Worm (Caenorhabditis elegans) whole organism, L3 larva: ENCODE results near the gene Y116A8C.3.

Experiments
- R02D3.7 ChIP-seq: fragments of 150-350 bp; optimal IDR thresholded peaks from 2 replicates; lab custom pipeline; 2014; ENCODE audit warnings: missing biosample characterization, missing genetic modification characterization
- ZK546.5 ChIP-seq: sonication (generic microtip); optimal IDR thresholded peaks from 2 replicates; lab custom pipeline; 2017; ENCODE audit warnings: missing biosample characterization, missing genetic modification characterization
- ama-1 ChIP-seq: fragments of 150-350 bp; optimal IDR thresholded peaks from 2 replicates; lab custom pipeline; 2018
- ceh-16 ChIP-seq: sonication (generic microtip); optimal IDR thresholded peaks from 2 replicates; lab custom pipeline; 2017; ENCODE audit warnings: missing biosample characterization, missing genetic modification characterization
- ceh-28 ChIP-seq: fragments of 150-350 bp; optimal IDR thresholded peaks from 2 replicates; lab custom pipeline; 2014; ENCODE audit warnings: missing biosample characterization, missing genetic modification reagents, missing genetic modification characterization
- ceh-82 ChIP-seq: fragments of 150-350 bp; optimal IDR thresholded peaks from 2 replicates; lab custom pipeline; 2014; ENCODE audit warnings: missing biosample characterization, missing genetic modification characterization
- ceh-9 ChIP-seq: sonication (generic microtip); optimal IDR thresholded peaks from 2 replicates; lab custom pipeline; 2018; ENCODE audit warnings: missing biosample characterization, missing genetic modification characterization
- daf-12 ChIP-seq: fragments of 150-350 bp; optimal IDR thresholded peaks from 2 replicates; lab custom pipeline; 2014; ENCODE audit warnings: missing biosample characterization, missing genetic modification reagents, missing genetic modification characterization
- egl-27 ChIP-seq: sonication (generic microtip); optimal IDR thresholded peaks from 4 replicates; lab custom pipeline; 2017; ENCODE audit warnings: missing biosample characterization, missing genetic modification reagents, missing genetic modification characterization
- egl-5 ChIP-seq: fragments of 150-350 bp; optimal IDR thresholded peaks from 2 replicates; lab custom pipeline; 2017; ENCODE audit warnings: missing biosample characterization, missing genetic modification reagents, missing genetic modification characterization, inconsistent platforms
- elt-1 ChIP-seq: fragments of 150-350 bp; optimal IDR thresholded peaks from 2 replicates; lab custom pipeline; 2014; ENCODE audit warnings: missing biosample characterization, missing genetic modification characterization
- elt-2 ChIP-seq: sonication (generic microtip); optimal IDR thresholded peaks from 2 replicates; lab custom pipeline; 2016; ENCODE audit warnings: missing genetic modification reagents, mild to moderate bottlenecking, missing genetic modification characterization, missing compliant biosample characterization
- eor-1 ChIP-seq, 2 experiments: fragments of 150-350 bp; optimal IDR thresholded peaks; 2 replicates each; lab custom pipeline; 2014 to 2018; ENCODE audit warnings: missing biosample characterization in 2 of 2, missing genetic modification characterization in 2 of 2
- hmg-11 ChIP-seq: sonication (generic microtip); optimal IDR thresholded peaks from 2 replicates; lab custom pipeline; 2016; ENCODE audit warnings: missing genetic modification characterization, missing compliant biosample characterization
- lin-39 ChIP-seq: fragments of 150-350 bp; optimal IDR thresholded peaks from 2 replicates; lab custom pipeline; 2018; ENCODE audit warnings: missing biosample characterization, missing genetic modification reagents, missing genetic modification characterization
- lsy-12 ChIP-seq: sonication (generic microtip); optimal IDR thresholded peaks from 2 replicates; lab custom pipeline; 2016; ENCODE audit warnings: mild to moderate bottlenecking, missing genetic modification characterization, missing compliant biosample characterization
- mml-1 ChIP-seq: fragments of 150-350 bp; sonication (generic microtip); optimal IDR thresholded peaks from 3 replicates; lab custom pipeline; 2014; ENCODE audit warnings: missing biosample characterization, missing genetic modification characterization
- nfya-1 ChIP-seq: sonication (generic microtip); optimal IDR thresholded peaks from 2 replicates; lab custom pipeline; 2017; ENCODE audit warnings: missing genetic modification characterization, mild to moderate bottlenecking, missing compliant biosample characterization, antibody characterized with exemption, moderate library complexity; ENCODE audit not compliant: insufficient read depth
- nhr-11 ChIP-seq: fragments of 150-350 bp; optimal IDR thresholded peaks from 2 replicates; lab custom pipeline; 2014; ENCODE audit warnings: missing biosample characterization, missing genetic modification characterization
- nhr-23 ChIP-seq: fragments of 150-350 bp; optimal IDR thresholded peaks from 2 replicates; lab custom pipeline; 2014; ENCODE audit warnings: missing biosample characterization, missing genetic modification reagents, missing genetic modification characterization
- nhr-237 ChIP-seq: fragments of 150-350 bp; optimal IDR thresholded peaks from 2 replicates; lab custom pipeline; 2014; ENCODE audit warnings: missing biosample characterization, missing genetic modification characterization
- nhr-25 ChIP-seq: sonication (generic microtip); optimal IDR thresholded peaks from 2 replicates; lab custom pipeline; 2017; ENCODE audit warnings: missing biosample characterization, missing genetic modification characterization
- nhr-67 ChIP-seq: fragments of 150-350 bp; optimal IDR thresholded peaks from 2 replicates; lab custom pipeline; 2014; ENCODE audit warnings: missing biosample characterization, missing genetic modification characterization
- pqm-1 ChIP-seq: fragments of 150-350 bp; optimal IDR thresholded peaks from 2 replicates; lab custom pipeline; 2017; ENCODE audit warnings: missing biosample characterization, missing genetic modification characterization, inconsistent platforms
- sea-2 ChIP-seq: fragments of 150-350 bp; sonication (generic microtip); optimal IDR thresholded peaks from 4 replicates; lab custom pipeline; 2014; ENCODE audit warnings: missing biosample characterization, missing genetic modification reagents, missing genetic modification characterization
- skn-1 ChIP-seq: fragments of 150-350 bp; optimal IDR thresholded peaks from 2 replicates; lab custom pipeline; 2014; ENCODE audit warnings: missing biosample characterization, missing genetic modification characterization
- snpc-4 ChIP-seq: fragments of 150-350 bp; optimal IDR thresholded peaks from 2 replicates; lab custom pipeline; 2014; ENCODE audit warnings: missing biosample characterization, missing genetic modification characterization
- tbx-2 ChIP-seq: sonication (generic microtip); optimal IDR thresholded peaks from 2 replicates; lab custom pipeline; 2016; ENCODE audit warnings: mild to moderate bottlenecking, missing genetic modification characterization, missing compliant biosample characterization
- zag-1 ChIP-seq: fragments of 150-350 bp; optimal IDR thresholded peaks from 2 replicates; lab custom pipeline; 2014; ENCODE audit warnings: missing biosample characterization, missing genetic modification characterization
- ztf-11 ChIP-seq: fragments of 150-350 bp; optimal IDR thresholded peaks from 2 replicates; lab custom pipeline; 2014; ENCODE audit warnings: missing biosample characterization, missing genetic modification characterization

Y116A8C.3 gene

ce11 chrIV:16917831-16918429, 2.1 kb downstream of the Y116A8C.3 start, which contains the start of the genes Y116A8C.469 and Y116A8C.468:
Y116A8C.469 (minus strand) TSS chrIV:16917931.
Y116A8C.468 (plus strand) TSS chrIV:16918379.
- no peak for TF ChIP-seq ztf-11 (tag; lab: Kevin White, UChicago)
- no peak for TF ChIP-seq elt-2 (tag; lab: Kevin White, UChicago)
- no peak for TF ChIP-seq elt-1 (tag; lab: Kevin White, UChicago)
- TF ChIP-seq nhr-67, result no peak
- TF ChIP-seq ceh-9, result no peak
- no peak for TF ChIP-seq sea-2 (GFP tag; lab: Kevin White, UChicago)
- TF ChIP-seq nhr-237 (tag; lab: Kevin White, UChicago), result no peak
- TF ChIP-seq skn-1 (tag; lab: Kevin White, UChicago), result no peak
- TF ChIP-seq egl-27 (tag; lab: Kevin White, UChicago), result no peak
- TF ChIP-seq snpc-4 (tag; lab: Kevin White, UChicago), result no peak

- TF ChIP-seq mml-1, result no peak
- TF ChIP-seq hmg-11 (tag; lab: Kevin White, UChicago), result no peak
- no peak for TF ChIP-seq tbx-2 (tag; lab: Kevin White, UChicago)
- no peak for TF ChIP-seq ama-1 (lab: Kevin White, UChicago)
- no peak for TF ChIP-seq lsy-12 (tag; lab: Kevin White, UChicago)
- no peak for TF ChIP-seq skn-1 (tag; lab: Kevin White, UChicago)
- no peak for TF ChIP-seq sea-2 (GFP tag; lab: Kevin White, UChicago)
- no peak for TF ChIP-seq eor-1 (tag; optimal IDR thresholded peaks at IDR 0.05; lab: Kevin White, UChicago)
- no peak for TF ChIP-seq ZK546.5 (tag; lab: Kevin White, UChicago)
- TF ChIP-seq daf-12, result no peak
- TF ChIP-seq, all 47 proteins: peak for 0
Measured at ce11 chrIV:16919212-16919775, 3.4 kb downstream of the Y116A8C.3 start, which contains the start of the genes Y116A8C.470 and Y116A8C.463. Y116A8C.470 (minus strand) TSS chrIV:16919312. Y116A8C.463 (plus strand) TSS chrIV:16919725.

- TF ChIP-seq zag-1 (tag; lab: Kevin White, UChicago) (no peak), elt-2 (tag; lab: Kevin White, UChicago) (no peak), skn-1 (tag; lab: Kevin White, UChicago) (no peak), ceh-16 (tag; lab: Kevin White, UChicago) (no peak), egl-5 (no peak), ceh-82 (tag; lab: Kevin White, UChicago) (no peak), egl-27 (tag; lab: Kevin White, UChicago) (no peak), mml-1 (no peak), nhr-23 (tag; lab: Kevin White, UChicago) (no peak), nhr-25 (tag; lab: Kevin White, UChicago) (no peak), nhr-237 (tag; lab: Kevin White, UChicago) (no peak), daf-12 (no peak), pqm-1 (tag; lab: Kevin White, UChicago) (no peak), ceh-28 (tag; lab: Kevin White, UChicago) (no peak), sea-2 (GFP tag; lab: Kevin White, UChicago) (no peak), nhr-11 (tag; lab: Kevin White, UChicago) (no peak), elt-1 (tag; lab: Kevin White, UChicago) (no peak), lin-39 (no peak)
Measured at ce11 chrIV:16920041-16920440, 4.2 kb downstream of the Y116A8C.3 start, which contains the start of gene nep-23. nep-23 (plus strand) TSS chrIV:16920341.

- TF ChIP-seq nhr-67 (no peak), ztf-11 (tag; lab: Kevin White, UChicago) (no peak), nfya-1 (no peak), ceh-82 (tag; lab: Kevin White, UChicago) (no peak), eor-1 (tag; optimal IDR thresholded peaks at IDR 0.05; lab: Kevin White, UChicago) (no peak)
Measured at ce11 chrIV:16921999-16922398, 6.1 kb downstream of the Y116A8C.3 start.

- TF ChIP-seq skn-1 (tag; lab: Kevin White, UChicago), result no peak
- TF ChIP-seq R02D3.7, result no peak
- TF ChIP-seq nfya-1, result no peak
- no peak for TF ChIP-seq egl-5
- TF ChIP-seq elt-1 (tag; lab: Kevin White, UChicago), result no peak
- TF ChIP-seq hmg-11 (tag; lab: Kevin White, UChicago), result no peak
- TF ChIP-seq ceh-16 (tag; lab: Kevin White, UChicago), result no peak
- TF ChIP-seq, all 47 proteins: peak for 0
Measured at ce11 chrIV:16924092-16924491, 8.2 kb downstream of the Y116A8C.3 start, which contains the start of gene nep-24. nep-24 (plus strand) TSS chrIV:16924392.
